Fruit fly (Drosophila melanogaster) whole organism, prepupa: ENCODE measurements around the gene Wnk.

ENCODE experiments used
- CG10631 ChIP-seq: fragments of 200-800 bp; sonication (Bioruptor generic); optimal IDR thresholded peaks from 2 replicates; lab custom pipeline; 2016; ENCODE audit warnings: missing biosample characterization, missing genetic modification characterization
- CG10669 ChIP-seq: fragments of 200-800 bp; sonication (Bioruptor generic); optimal IDR thresholded peaks from 3 replicates; lab custom pipeline; 2018; ENCODE audit warnings: missing biosample characterization, mild to moderate bottlenecking, missing genetic modification characterization, moderate library complexity
- CG11762 ChIP-seq: fragments of 200-800 bp; sonication (Bioruptor generic); optimal IDR thresholded peaks from 3 replicates; lab custom pipeline; 2016; ENCODE audit warnings: missing biosample characterization, missing genetic modification characterization; ENCODE audit not compliant: insufficient read depth
- CG11902 ChIP-seq: fragments of 200-800 bp; sonication (Bioruptor generic); optimal IDR thresholded peaks from 3 replicates; lab custom pipeline; 2016; ENCODE audit warnings: missing biosample characterization, missing genetic modification characterization
- CG3032 ChIP-seq: fragments of 200-800 bp; optimal IDR thresholded peaks from 2 replicates; lab custom pipeline; 2019; ENCODE audit warnings: missing biosample characterization, mild to moderate bottlenecking, missing genetic modification characterization, moderate library complexity
- CG31627 ChIP-seq: fragments of 200-800 bp; sonication (Bioruptor generic); optimal IDR thresholded peaks from 3 replicates; lab custom pipeline; 2016; ENCODE audit warnings: missing biosample characterization, missing genetic modification characterization
- CG34406 ChIP-seq: fragments of 200-800 bp; sonication (Bioruptor generic); optimal IDR thresholded peaks from 3 replicates; lab custom pipeline; 2016; ENCODE audit warnings: missing biosample characterization, missing genetic modification characterization
- CG3919 ChIP-seq: fragments of 200-800 bp; sonication (Bioruptor generic); optimal IDR thresholded peaks from 3 replicates; lab custom pipeline; 2016; ENCODE audit warnings: missing biosample characterization, missing genetic modification characterization
- CG4318 ChIP-seq: fragments of 200-800 bp; sonication (Bioruptor generic); optimal IDR thresholded peaks from 3 replicates; lab custom pipeline; 2017; ENCODE audit warnings: missing biosample characterization, mild to moderate bottlenecking, missing genetic modification characterization
- CG6163 ChIP-seq: fragments of 200-800 bp; sonication (Bioruptor generic); IDR thresholded peaks from 3 replicates; pipeline ENCODE4 v1.3.6; 2022; ENCODE audit warnings: missing biosample characterization, missing genetic modification characterization
- CG6854 ChIP-seq: fragments of 200-800 bp; sonication (Bioruptor generic); optimal IDR thresholded peaks from 2 replicates; lab custom pipeline; 2017; ENCODE audit warnings: missing biosample characterization, mild to moderate bottlenecking, missing genetic modification characterization
- CG7368 ChIP-seq: fragments of 200-800 bp; sonication (Bioruptor generic); optimal IDR thresholded peaks from 3 replicates; lab custom pipeline; 2016; ENCODE audit warnings: missing biosample characterization, missing genetic modification characterization
- CG8632 ChIP-seq: fragments of 200-800 bp; sonication (Bioruptor generic); optimal IDR thresholded peaks from 3 replicates; lab custom pipeline; 2016; ENCODE audit warnings: missing biosample characterization, missing genetic modification characterization
- CG9139 ChIP-seq: fragments of 200-800 bp; sonication (Bioruptor generic); optimal IDR thresholded peaks from 3 replicates; lab custom pipeline; 2017; ENCODE audit warnings: missing biosample characterization, mild to moderate bottlenecking, missing genetic modification characterization
- Eip75B ChIP-seq: fragments of 200-800 bp; sonication (Bioruptor generic); optimal IDR thresholded peaks from 3 replicates; lab custom pipeline; 2016; ENCODE audit warnings: missing biosample characterization, missing genetic modification characterization
- Eip78C ChIP-seq: fragments of 200-800 bp; sonication (Bioruptor generic); peaks from one replicate; lab custom pipeline; 2016; ENCODE audit warnings: missing biosample characterization, missing genetic modification characterization
- Eip93F ChIP-seq: fragments of 200-800 bp; sonication (Bioruptor generic); optimal IDR thresholded peaks from 2 replicates; lab custom pipeline; 2016; ENCODE audit warnings: missing biosample characterization, mild to moderate bottlenecking, missing genetic modification characterization
- Ets21C ChIP-seq: fragments of 200-800 bp; sonication (Bioruptor generic); optimal IDR thresholded peaks from 3 replicates; lab custom pipeline; 2016; ENCODE audit warnings: missing biosample characterization, missing genetic modification characterization
- Hr4 ChIP-seq: fragments of 200-800 bp; sonication (Bioruptor generic); optimal IDR thresholded peaks from 3 replicates; lab custom pipeline; 2016; ENCODE audit warnings: missing biosample characterization, missing genetic modification characterization
- Sox102F ChIP-seq: fragments of 200-800 bp; sonication (Bioruptor generic); optimal IDR thresholded peaks from 2 replicates; lab custom pipeline; 2016; ENCODE audit warnings: missing biosample characterization, mild to moderate bottlenecking, missing genetic modification characterization
- Sox14 ChIP-seq: fragments of 200-800 bp; sonication (Bioruptor generic); optimal IDR thresholded peaks from 3 replicates; lab custom pipeline; 2016; ENCODE audit warnings: missing biosample characterization, missing genetic modification characterization
- Sox15 ChIP-seq: fragments of 200-800 bp; sonication (Bioruptor generic); optimal IDR thresholded peaks from 3 replicates; lab custom pipeline; 2016; ENCODE audit warnings: missing biosample characterization, missing genetic modification characterization
- achi ChIP-seq: fragments of 200-800 bp; sonication (Bioruptor generic); optimal IDR thresholded peaks from 3 replicates; lab custom pipeline; 2016; ENCODE audit warnings: missing biosample characterization, missing genetic modification characterization
- acj6 ChIP-seq: fragments of 200-800 bp; sonication (Bioruptor generic); optimal IDR thresholded peaks from 3 replicates; lab custom pipeline; 2016; ENCODE audit warnings: missing biosample characterization, missing genetic modification characterization
- cyc ChIP-seq: fragments of 200-800 bp; sonication (Bioruptor generic); optimal IDR thresholded peaks from 3 replicates; lab custom pipeline; 2016; ENCODE audit warnings: missing biosample characterization, missing genetic modification characterization
- dsx ChIP-seq: fragments of 200-800 bp; optimal IDR thresholded peaks from 3 replicates; lab custom pipeline; 2019; ENCODE audit warnings: missing biosample characterization, mild to moderate bottlenecking, missing genetic modification characterization, moderate library complexity; ENCODE audit not compliant: poor library complexity, severe bottlenecking
- esn ChIP-seq: fragments of 200-800 bp; sonication (Bioruptor generic); optimal IDR thresholded peaks from 2 replicates; lab custom pipeline; 2016; ENCODE audit warnings: missing biosample characterization, mild to moderate bottlenecking, missing genetic modification characterization, moderate library complexity
- fd59A ChIP-seq: fragments of 200-800 bp; sonication (Bioruptor generic); optimal IDR thresholded peaks from 2 replicates; lab custom pipeline; 2017; ENCODE audit warnings: missing biosample characterization, mild to moderate bottlenecking, missing genetic modification characterization, missing genetic modification reagents
- fkh ChIP-seq: fragments of 200-800 bp; sonication (Bioruptor generic); optimal IDR thresholded peaks from 3 replicates; lab custom pipeline; 2017; ENCODE audit warnings: missing biosample characterization, mild to moderate bottlenecking, missing genetic modification characterization, moderate library complexity
- lz ChIP-seq: fragments of 200-800 bp; sonication (Bioruptor generic); optimal IDR thresholded peaks from 3 replicates; lab custom pipeline; 2016; ENCODE audit warnings: missing biosample characterization, missing genetic modification characterization
- net ChIP-seq: fragments of 200-800 bp; sonication (Bioruptor generic); optimal IDR thresholded peaks from 3 replicates; lab custom pipeline; 2016; ENCODE audit warnings: missing biosample characterization, missing genetic modification characterization
- pdm3 ChIP-seq: fragments of 200-800 bp; sonication (Bioruptor generic); optimal IDR thresholded peaks from 3 replicates; lab custom pipeline; 2016; ENCODE audit warnings: missing biosample characterization, missing genetic modification characterization
- salr ChIP-seq, 2 experiments: fragments of 200-800 bp; sonication (Bioruptor generic); optimal IDR thresholded peaks; 3 replicates each; lab custom pipeline; 2016 to 2018; ENCODE audit warnings: missing biosample characterization in 2 of 2, missing genetic modification characterization in 2 of 2, mild to moderate bottlenecking in 1 of 2
- spab ChIP-seq: fragments of 200-800 bp; sonication (Bioruptor generic); optimal IDR thresholded peaks from 2 replicates; lab custom pipeline; 2017; ENCODE audit warnings: missing biosample characterization, mild to moderate bottlenecking, missing genetic modification characterization, missing genetic modification reagents
- ss ChIP-seq, 2 experiments: fragments of 200-800 bp; sonication (Bioruptor generic); optimal IDR thresholded peaks; 2 replicates in 1 of 2; 3 replicates in 1 of 2; lab custom pipeline; 2017 to 2018; ENCODE audit warnings: mild to moderate bottlenecking in 2 of 2, missing biosample characterization in 2 of 2, missing genetic modification characterization in 2 of 2, moderate library complexity in 1 of 2
- topi ChIP-seq: fragments of 200-800 bp; sonication (Bioruptor generic); optimal IDR thresholded peaks from 3 replicates; lab custom pipeline; 2016; ENCODE audit warnings: missing biosample characterization, missing genetic modification characterization
- vri ChIP-seq: fragments of 200-800 bp; sonication (Bioruptor generic); optimal IDR thresholded peaks from 3 replicates; lab custom pipeline; 2016; ENCODE audit warnings: missing biosample characterization, mild to moderate bottlenecking, missing genetic modification characterization

The Wnk gene

dm6 chr3L:21542059-21542458, 12.7 kb downstream of the Wnk start, which contains the start of gene CG33290:
Gene CG33290, plus strand, starts transcription at chr3L:21542359.
- TF ChIP-seq CG9139 (GFP tag; lab: Kevin White, UChicago) (no peak), CG7368 (GFP tag; lab: Kevin White, UChicago) (no peak), CG31627 (no peak), Eip75B (no peak), ss (GFP tag; optimal IDR thresholded peaks at IDR 0.05; lab: Kevin White, UChicago) (no peak), vri (GFP tag; lab: Kevin White, UChicago) (no peak), Sox102F (no peak), acj6 (GFP tag; lab: Kevin White, UChicago) (no peak), CG10669 (GFP tag; lab: Kevin White, UChicago) (no peak), spab (no peak), fkh (GFP tag; lab: Kevin White, UChicago) (no peak), Ets21C (GFP tag; lab: Kevin White, UChicago) (no peak)
- TF ChIP-seq, all 60 proteins: peak for 0

- peak; percentile 54 for TF ChIP-seq Sox15 (GFP tag; lab: Kevin White, UChicago)
- TF ChIP-seq vri (GFP tag; lab: Kevin White, UChicago) = peak; percentile 66
- TF ChIP-seq CG10631 (GFP tag; lab: Kevin White, UChicago) = no peak
- TF ChIP-seq Hr4 (GFP tag; lab: Kevin White, UChicago) = peak; percentile 61
- TF ChIP-seq esn = peak; percentile 67
- TF ChIP-seq CG11902 (GFP tag; lab: Kevin White, UChicago) = peak; percentile 55
- TF ChIP-seq Sox14 (GFP tag; lab: Kevin White, UChicago) = peak; percentile 25
- peak; percentile 67 for TF ChIP-seq CG31627
- TF ChIP-seq Eip78C = peak; percentile 80
- TF ChIP-seq cyc = peak; percentile 60
- no peak for TF ChIP-seq achi (GFP tag; lab: Kevin White, UChicago)
- TF ChIP-seq net (GFP tag; lab: Kevin White, UChicago) = no peak
- TF ChIP-seq CG4318 (GFP tag; lab: Kevin White, UChicago) = no peak
- TF ChIP-seq lz (GFP tag; lab: Kevin White, UChicago) = peak; percentile 63
- TF ChIP-seq Eip93F (GFP tag; lab: Kevin White, UChicago) = no peak
- TF ChIP-seq CG8632 (GFP tag; lab: Kevin White, UChicago) = no peak
- TF ChIP-seq CG3032 (tag; lab: Kevin White, UChicago) = peak; percentile 30
- TF ChIP-seq Ets21C (GFP tag; lab: Kevin White, UChicago) = peak; percentile 39
- no peak for TF ChIP-seq spab
- TF ChIP-seq CG6163 = no peak
These were observed 15.2 kb downstream of the Wnk start, which contains the start of the genes COX8 and VhaM9.7-b for dm6 chr3L:21539245-21540196. Gene COX8, minus strand, starts transcription at chr3L:21539447. Gene VhaM9.7-b, plus strand, starts transcription at chr3L:21539862.

dm6 chr3L:21538893-21539244, 15.9 kb downstream of the Wnk start:
- no peak for TF ChIP-seq CG6854 (GFP tag; lab: Kevin White, UChicago)
- TF ChIP-seq CG8632 (GFP tag; lab: Kevin White, UChicago) = no peak
- no peak for TF ChIP-seq CG34406 (GFP tag; lab: Kevin White, UChicago)
- TF ChIP-seq Eip93F (GFP tag; lab: Kevin White, UChicago) = no peak
- no peak for TF ChIP-seq Hr4 (GFP tag; lab: Kevin White, UChicago)
- no peak for TF ChIP-seq CG11762 (GFP tag; lab: Kevin White, UChicago)
- TF ChIP-seq salr (GFP tag; optimal IDR thresholded peaks at IDR 0.05; lab: Kevin White, UChicago) = no peak
- no peak for TF ChIP-seq dsx
- no peak for TF ChIP-seq esn

dm6 chr3L:21536857-21537256, 17.9 kb downstream of the Wnk start, which contains the start of gene Rpn10:
Gene Rpn10, plus strand, starts transcription at chr3L:21537000.
- TF ChIP-seq CG31627 = peak; percentile 40
- peak; percentile 31 for TF ChIP-seq lz (GFP tag; lab: Kevin White, UChicago)
- peak; percentile 9 for TF ChIP-seq topi
- peak; percentile 27 for TF ChIP-seq esn
- TF ChIP-seq fd59A (GFP tag; lab: Kevin White, UChicago) = no peak
- TF ChIP-seq CG3032 (tag; lab: Kevin White, UChicago) = peak; percentile 25
- peak; percentile 73 for TF ChIP-seq Eip78C
- TF ChIP-seq CG3919 (GFP tag; lab: Kevin White, UChicago) = no peak
- TF ChIP-seq pdm3 (GFP tag; lab: Kevin White, UChicago) = no peak
